Worm (Caenorhabditis elegans): ENCODE data around the gene srh-23.

The srh-23 gene

ce11 chrV:4965790-4966189 is 44.9 kb downstream of the srh-23 start:
- peak; percentile 55 for TF ChIP-seq nfya-1 (tag; optimal IDR thresholded peaks at IDR 0.05; ENCODE audit: insufficient read depth)
- no peak for TF ChIP-seq ZK546.5 (tag; optimal IDR thresholded peaks at IDR 0.05)
- peak; percentile 38 for TF ChIP-seq nhr-23 (tag; optimal IDR thresholded peaks at IDR 0.05)
- TF ChIP-seq ceh-9 (tag; optimal IDR thresholded peaks at IDR 0.05), result no peak
- peak; percentile 80 for TF ChIP-seq elt-1 (tag; optimal IDR thresholded peaks at IDR 0.05)
- TF ChIP-seq hmg-11 (tag; optimal IDR thresholded peaks at IDR 0.05), result peak; percentile 15
- no peak for TF ChIP-seq zag-1 (tag; optimal IDR thresholded peaks at IDR 0.05)

DNA sequence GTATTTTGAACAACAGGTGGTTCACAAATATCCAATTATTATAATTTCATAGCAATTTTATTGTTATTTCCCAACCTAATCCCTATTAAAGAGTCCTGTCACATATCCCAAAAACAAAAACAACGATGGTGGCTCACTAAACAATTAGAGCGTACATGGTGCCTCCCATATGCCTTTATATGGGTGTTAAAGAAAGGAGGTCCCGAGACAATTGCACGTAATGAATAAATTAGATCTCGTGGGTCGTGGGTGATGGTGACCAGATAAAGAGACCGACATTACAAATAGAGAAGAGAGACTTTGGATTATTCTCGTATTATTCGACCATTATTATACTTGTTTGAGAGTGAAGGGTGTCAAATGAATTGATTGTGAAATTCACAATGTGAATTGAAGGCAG is 46.3 kb downstream of the srh-23 start:
- no peak for TF ChIP-seq skn-1 (tag; optimal IDR thresholded peaks at IDR 0.05)
- no peak for TF ChIP-seq lin-39 (tag; optimal IDR thresholded peaks at IDR 0.05)
- no peak for TF ChIP-seq aly-2 (tag; optimal IDR thresholded peaks at IDR 0.05)
- no peak for TF ChIP-seq nhr-77 (tag; optimal IDR thresholded peaks at IDR 0.05)
- TF ChIP-seq unc-62 (GFP tag; optimal IDR thresholded peaks at IDR 0.05), result no peak
- no peak for TF ChIP-seq zag-1 (tag; optimal IDR thresholded peaks at IDR 0.05)
- TF ChIP-seq egl-27 (tag; optimal IDR thresholded peaks at IDR 0.05), result no peak
- no peak for TF ChIP-seq lin-15B (tag; optimal IDR thresholded peaks at IDR 0.05)
- no peak for TF ChIP-seq mml-1 (tag; optimal IDR thresholded peaks at IDR 0.05)
- TF ChIP-seq sea-2 (GFP tag; optimal IDR thresholded peaks at IDR 0.05), result no peak
- TF ChIP-seq fkh-2 (tag; optimal IDR thresholded peaks at IDR 0.05), result no peak
- TF ChIP-seq ztf-11 (tag; optimal IDR thresholded peaks at IDR 0.05), result no peak
- no peak for TF ChIP-seq eor-1 (tag; optimal IDR thresholded peaks at IDR 0.05)
- TF ChIP-seq ama-1 (optimal IDR thresholded peaks at IDR 0.05), result no peak
- TF ChIP-seq nfya-1 (tag; optimal IDR thresholded peaks at IDR 0.05; ENCODE audit: insufficient read depth), result no peak
- no peak for TF ChIP-seq nhr-12 (tag; optimal IDR thresholded peaks at IDR 0.05)
- TF ChIP-seq fos-1 (tag; optimal IDR thresholded peaks at IDR 0.05), result no peak
- no peak for TF ChIP-seq ceh-9 (tag; optimal IDR thresholded peaks at IDR 0.05)

DNA sequence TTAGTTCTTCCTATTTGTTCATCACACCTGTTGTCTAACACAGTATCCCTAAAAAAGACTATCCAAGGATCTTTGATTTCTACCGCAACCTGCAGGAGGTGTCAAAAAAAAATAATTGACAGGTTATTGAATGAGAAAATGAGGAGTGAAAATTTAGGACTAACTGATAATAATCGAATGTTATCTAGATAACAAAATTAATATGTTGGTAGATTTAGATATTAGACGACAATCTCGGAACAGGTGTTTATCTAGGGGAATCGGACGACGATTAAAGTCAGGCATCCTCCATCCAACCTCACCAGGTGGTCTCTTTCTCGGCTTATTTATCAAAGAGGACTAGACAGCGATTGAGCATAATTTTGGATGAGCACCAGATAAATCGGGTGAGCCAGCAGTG is 47.9 kb downstream of the srh-23 start:
- TF ChIP-seq unc-39 (tag; optimal IDR thresholded peaks at IDR 0.05) (no peak), nhr-237 (tag; optimal IDR thresholded peaks at IDR 0.05) (no peak), pha-4 (tag; optimal IDR thresholded peaks at IDR 0.05) (no peak), unc-62 (GFP tag; optimal IDR thresholded peaks at IDR 0.05) (no peak), pqm-1 (tag; optimal IDR thresholded peaks at IDR 0.05) (no peak), nhr-76 (tag; optimal IDR thresholded peaks at IDR 0.05) (no peak), tbx-2 (tag; optimal IDR thresholded peaks at IDR 0.05) (no peak), ztf-4 (tag; optimal IDR thresholded peaks at IDR 0.05) (no peak), nfya-1 (tag; optimal IDR thresholded peaks at IDR 0.05; ENCODE audit: insufficient read depth) (no peak), zag-1 (tag; optimal IDR thresholded peaks at IDR 0.05) (no peak), elt-2 (tag; optimal IDR thresholded peaks at IDR 0.05) (no peak), mml-1 (tag; optimal IDR thresholded peaks at IDR 0.05) (no peak), fos-1 (tag; optimal IDR thresholded peaks at IDR 0.05) (no peak), lin-15B (tag; optimal IDR thresholded peaks at IDR 0.05) (no peak), daf-12 (tag; optimal IDR thresholded peaks at IDR 0.05) (no peak), ceh-16 (tag; optimal IDR thresholded peaks at IDR 0.05) (no peak), nhr-11 (tag; optimal IDR thresholded peaks at IDR 0.05) (no peak), ceh-9 (tag; optimal IDR thresholded peaks at IDR 0.05) (no peak)

ce11 chrV:4969503-4969902 is 48.6 kb downstream of the srh-23 start:
- TF ChIP-seq pqm-1 (tag; optimal IDR thresholded peaks at IDR 0.05), result peak; percentile 14
- no peak for TF ChIP-seq elt-1 (tag; optimal IDR thresholded peaks at IDR 0.05)
- no peak for TF ChIP-seq tbx-2 (tag; optimal IDR thresholded peaks at IDR 0.05)
- TF ChIP-seq pha-4 (tag; optimal IDR thresholded peaks at IDR 0.05), result peak; percentile 87
- TF ChIP-seq ztf-4 (tag; optimal IDR thresholded peaks at IDR 0.05), result no peak
